Worm (Caenorhabditis elegans): ENCODE data around the gene C50F4.6.
A peak's percentile ranks its signal among the peaks of the same experiment; 100 is the strongest.

Gene C50F4.6

ce11 chrV:9503152-9503817 lies 42.6 kb upstream of the C50F4.6 start (continued):
- no peak for TF ChIP-seq lin-40 (tag; optimal IDR thresholded peaks at IDR 0.05)
- peak; percentile 88 for TF ChIP-seq him-1 (tag; optimal IDR thresholded peaks at IDR 0.05)
- no peak for TF ChIP-seq tlf-1 (GFP tag; optimal IDR thresholded peaks at IDR 0.05)
- peak; percentile 61; the same call in 1 of the 2 replicates for TF ChIP-seq hsf-1 (GFP tag; IDR thresholded peaks at IDR 0.05)
- peak; percentile 83; the same call in 1 of the 2 replicates for TF ChIP-seq egl-18 (GFP tag; IDR thresholded peaks at IDR 0.05)
- peak in 1 of 2 experiments; percentile 25 for TF ChIP-seq let-607 (tag; optimal IDR thresholded peaks at IDR 0.05)
- TF ChIP-seq ztf-26 (tag; optimal IDR thresholded peaks at IDR 0.05) = peak; percentile 70
- TF ChIP-seq F37B4.10 (GFP tag; IDR thresholded peaks at IDR 0.05) = no peak
- 0 out of 2 replicates have a peak, but pooled peaks have one; percentile 36 for TF ChIP-seq ceh-58 (GFP tag; IDR thresholded peaks at IDR 0.05)
- TF ChIP-seq hmg-20 (GFP tag; IDR thresholded peaks at IDR 0.05) = peak; percentile 72; the same call in 1 of the 2 replicates
- peak; percentile 44; the same call in 1 of the 2 replicates for TF ChIP-seq pbrm-1 (GFP tag; IDR thresholded peaks at IDR 0.05)
- no peak for TF ChIP-seq sea-2 (GFP tag; IDR thresholded peaks at IDR 0.05)
- no peak for TF ChIP-seq hlh-12 (tag; optimal IDR thresholded peaks at IDR 0.05)
- TF ChIP-seq madf-3 (GFP tag; IDR thresholded peaks at IDR 0.05) = no peak
- peak; percentile 64; the same call in 1 of the 2 replicates for TF ChIP-seq bed-1 (GFP tag; IDR thresholded peaks at IDR 0.05)
- TF ChIP-seq hrde-1 (tag; optimal IDR thresholded peaks at IDR 0.05; ENCODE audit: borderline replicate concordance) = peak; percentile 13
- TF ChIP-seq snpc-1.3 (tag; optimal IDR thresholded peaks at IDR 0.05; ENCODE audit: insufficient read depth) = peak; percentile 67
- no peak for TF ChIP-seq ztf-22 (GFP tag; optimal IDR thresholded peaks at IDR 0.05)
- peak; percentile 65 for TF ChIP-seq ceh-27 (GFP tag; optimal IDR thresholded peaks at IDR 0.05)
- TF ChIP-seq madf-8 (GFP tag; conservative IDR thresholded peaks at IDR 0.05) = no peak
- TF ChIP-seq nhr-80 (tag; optimal IDR thresholded peaks at IDR 0.05) = no peak
- no peak for TF ChIP-seq B0019.2 (GFP tag; conservative IDR thresholded peaks at IDR 0.05)
- no peak for TF ChIP-seq Y67H2A.10 (GFP tag; conservative IDR thresholded peaks at IDR 0.05)
- peak; percentile 35 for TF ChIP-seq ets-4 (GFP tag; optimal IDR thresholded peaks at IDR 0.05)
- no peak for TF ChIP-seq egrh-3 (GFP tag; IDR thresholded peaks at IDR 0.05)
- TF ChIP-seq K11D2.4 (GFP tag; IDR thresholded peaks at IDR 0.05) = 0 out of 2 replicates have a peak, but pooled peaks have one; percentile 49
- TF ChIP-seq atf-7 (tag; optimal IDR thresholded peaks at IDR 0.05) = peak; percentile 64
- peak; percentile 90 for TF ChIP-seq egl-44 (GFP tag; IDR thresholded peaks at IDR 0.05)
- TF ChIP-seq ztf-25 (GFP tag; IDR thresholded peaks at IDR 0.05) = 0 out of 2 replicates have a peak, but pooled peaks have one; percentile 22
- TF ChIP-seq D2030.7 (GFP tag; IDR thresholded peaks at IDR 0.05) = peak; percentile 42
- no peak for TF ChIP-seq ceh-91 (GFP tag; IDR thresholded peaks at IDR 0.05)
- TF ChIP-seq lin-35 (GFP tag; optimal IDR thresholded peaks at IDR 0.05) = peak in 1 of 3 experiments; percentile 53
- TF ChIP-seq Y79H2A.3 (GFP tag; conservative IDR thresholded peaks at IDR 0.05) = no peak
- TF ChIP-seq nfya-1 (tag; optimal IDR thresholded peaks at IDR 0.05; ENCODE audit: borderline replicate concordance, insufficient read depth) = no peak
- TF ChIP-seq ekl-4 (GFP tag; IDR thresholded peaks at IDR 0.05) = peak; percentile 70
- TF ChIP-seq repo-1 (tag; optimal IDR thresholded peaks at IDR 0.05) = peak; percentile 74
- TF ChIP-seq cebp-2 (GFP tag; IDR thresholded peaks at IDR 0.05) = peak; percentile 83; the same call in 1 of the 2 replicates
- TF ChIP-seq Y56A3A.18 (GFP tag; IDR thresholded peaks at IDR 0.05) = peak; percentile 94
- TF ChIP-seq nhr-90 (tag; optimal IDR thresholded peaks at IDR 0.05) = peak; percentile 58
- peak; percentile 74 for TF ChIP-seq die-1 (tag; optimal IDR thresholded peaks at IDR 0.05)
- peak; percentile 81 for TF ChIP-seq rpc-1 (optimal IDR thresholded peaks at IDR 0.05)
- TF ChIP-seq rpc-1 (tag; optimal IDR thresholded peaks at IDR 0.05) = peak; percentile 74
- TF ChIP-seq F33H1.4 (GFP tag; IDR thresholded peaks at IDR 0.05) = 0 out of 2 replicates have a peak, but pooled peaks have one; percentile 11
- peak; percentile 95 for TF ChIP-seq B0261.1 (tag; optimal IDR thresholded peaks at IDR 0.05)
- peak; percentile 43; the same call in 1 of the 2 replicates for TF ChIP-seq C06A6.2 (GFP tag; conservative IDR thresholded peaks at IDR 0.05)
- TF ChIP-seq tbp1 (GFP tag; optimal IDR thresholded peaks at IDR 0.05) = peak; percentile 96
- TF ChIP-seq snpc-1.1 (tag; optimal IDR thresholded peaks at IDR 0.05; ENCODE audit: insufficient read depth) = peak; percentile 88

All from whole organism, young adult.